Worm (Caenorhabditis elegans): ENCODE measurements around the gene srz-99.

- no peak for TF ChIP-seq ceh-8 (GFP tag; optimal IDR thresholded peaks at IDR 0.05)
- TF ChIP-seq unc-62 (GFP tag; optimal IDR thresholded peaks at IDR 0.05): no peak
- no peak for TF ChIP-seq zip-4 (GFP tag; optimal IDR thresholded peaks at IDR 0.05)
- TF ChIP-seq ztf-11 (tag; optimal IDR thresholded peaks at IDR 0.05): no peak
- no peak for TF ChIP-seq nhr-12 (tag; optimal IDR thresholded peaks at IDR 0.05)
- no peak for TF ChIP-seq zag-1 (tag; optimal IDR thresholded peaks at IDR 0.05)
- TF ChIP-seq snpc-4 (tag; optimal IDR thresholded peaks at IDR 0.05): no peak
- TF ChIP-seq ama-1 (optimal IDR thresholded peaks at IDR 0.05): no peak
- TF ChIP-seq tbx-2 (tag; optimal IDR thresholded peaks at IDR 0.05): no peak
- TF ChIP-seq nhr-28 (tag; optimal IDR thresholded peaks at IDR 0.05): no peak
- no peak for TF ChIP-seq dpl-1 (GFP tag; optimal IDR thresholded peaks at IDR 0.05)
- no peak for TF ChIP-seq lsy-2 (tag; optimal IDR thresholded peaks at IDR 0.05)
- TF ChIP-seq blmp-1 (tag; optimal IDR thresholded peaks at IDR 0.05): no peak
- no peak for TF ChIP-seq lin-39 (tag; optimal IDR thresholded peaks at IDR 0.05)
These were observed 30.3 kb upstream of the srz-99 start, which contains the start of gene Y70C5C.1 for ce11 chrV:16699752-16700259.

All from whole organism, L1 larva.